Worm (Caenorhabditis elegans) whole organism, L4 larva: ENCODE results near the gene ttr-6.
A peak's percentile ranks its signal among the peaks of the same experiment; 100 is the strongest.

Source experiments
- lin-13 ChIP-seq: fragments of 150-350 bp; optimal IDR thresholded peaks from 2 replicates; lab custom pipeline; 2014; ENCODE audit warnings: missing biosample characterization, missing genetic modification reagents, missing genetic modification characterization
- nhr-25 ChIP-seq: sonication (generic microtip); optimal IDR thresholded peaks from 2 replicates; lab custom pipeline; 2017; ENCODE audit warnings: missing genetic modification characterization, mild to moderate bottlenecking, missing compliant biosample characterization, antibody characterized with exemption, moderate library complexity, borderline replicate concordance; ENCODE audit not compliant: insufficient read depth

ce11 chrX:6593178-6593786 lies 3.6 kb downstream of the ttr-6 start:
- no peak for TF ChIP-seq nhr-25 (tag; lab: Kevin White, UChicago)
- peak; percentile 47 for TF ChIP-seq lin-13 (GFP tag; lab: Kevin White, UChicago)
